Worm (Caenorhabditis elegans) whole organism, L1 larva: Measurements from ENCODE around the gene dhs-24.

Source experiments
- blmp-1 ChIP-seq: fragments of 150-350 bp; optimal IDR thresholded peaks from 2 replicates; lab custom pipeline; 2014; ENCODE audit warnings: missing biosample characterization, missing genetic modification characterization
- ceh-90 ChIP-seq: sonication (generic microtip); optimal IDR thresholded peaks from 2 replicates; lab custom pipeline; 2016; ENCODE audit warnings: missing genetic modification characterization, missing compliant biosample characterization
- ces-1 ChIP-seq: fragments of 150-350 bp; optimal IDR thresholded peaks from 2 replicates; lab custom pipeline; 2014; ENCODE audit warnings: missing biosample characterization, missing genetic modification reagents, missing genetic modification characterization
- lin-39 ChIP-seq: fragments of 150-350 bp; optimal IDR thresholded peaks from 2 replicates; lab custom pipeline; 2014; ENCODE audit warnings: missing biosample characterization, missing genetic modification reagents, missing genetic modification characterization
- mep-1 ChIP-seq: fragments of 150-350 bp; optimal IDR thresholded peaks from 2 replicates; lab custom pipeline; 2014; ENCODE audit warnings: missing biosample characterization, missing genetic modification characterization
- nhr-237 ChIP-seq: fragments of 150-350 bp; optimal IDR thresholded peaks from 2 replicates; lab custom pipeline; 2014; ENCODE audit warnings: missing biosample characterization, missing genetic modification characterization
- rnt-1 ChIP-seq: sonication (generic microtip); optimal IDR thresholded peaks from 2 replicates; lab custom pipeline; 2016; ENCODE audit warnings: mild to moderate bottlenecking, missing genetic modification characterization, moderate library complexity, missing compliant biosample characterization

DNA sequence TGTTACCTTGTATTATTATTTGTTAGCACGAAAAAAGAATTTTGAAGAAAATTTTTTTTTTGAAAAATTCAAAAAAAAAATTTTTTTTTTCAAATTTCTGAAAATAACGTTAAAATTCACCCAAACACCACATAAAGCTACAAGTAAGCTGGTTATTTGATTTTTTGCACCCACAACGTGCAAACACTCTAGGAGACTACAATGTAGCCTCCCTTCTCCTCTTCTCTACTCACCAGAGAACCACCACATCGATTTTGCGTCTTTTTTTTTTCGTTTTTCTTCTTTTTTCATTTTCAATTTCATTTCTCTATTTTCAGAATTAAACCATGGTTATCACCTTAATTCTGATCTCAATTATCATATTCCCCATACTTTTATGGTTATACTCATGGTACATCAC, 8.7 kb upstream of the dhs-24 start, which contains the start of gene abhd-3.1:
- no peak for TF ChIP-seq ceh-90 (tag; lab: Kevin White, UChicago)
- no peak for TF ChIP-seq nhr-237
- TF ChIP-seq lin-39 (tag; lab: Kevin White, UChicago): no peak
- peak; percentile 2 for TF ChIP-seq blmp-1 (tag; lab: Kevin White, UChicago)
- TF ChIP-seq rnt-1 (tag; lab: Kevin White, UChicago): no peak
- no peak for TF ChIP-seq ces-1 (GFP tag; lab: Kevin White, UChicago)
- no peak for TF ChIP-seq mep-1
